Fruit fly (Drosophila melanogaster) whole organism, wandering third instar larva: ENCODE data around the gene CG31975.

Experiments
- Abd-B ChIP-seq: fragments of >200 bp; optimal IDR thresholded peaks from 2 replicates; lab custom pipeline; 2017; ENCODE audit warnings: missing biosample characterization, missing genetic modification characterization
- CG9705 ChIP-seq: fragments of 200-800 bp; sonication (Bioruptor generic); optimal IDR thresholded peaks from 2 replicates; lab custom pipeline; 2018; ENCODE audit warnings: missing biosample characterization, mild to moderate bottlenecking, missing genetic modification characterization
- CrebA ChIP-seq: fragments of 200-800 bp; sonication (Bioruptor generic); optimal IDR thresholded peaks from 2 replicates; lab custom pipeline; 2016; ENCODE audit warnings: missing biosample characterization, mild to moderate bottlenecking, missing genetic modification characterization, borderline replicate concordance
- Dfd ChIP-seq: fragments of >200 bp; optimal IDR thresholded peaks from 2 replicates; lab custom pipeline; 2017; ENCODE audit warnings: missing biosample characterization, missing genetic modification characterization
- Dif ChIP-seq: fragments of 200-275, 200-300 bp; sonication (Bioruptor generic); optimal IDR thresholded peaks from 2 replicates; lab custom pipeline; 2018; ENCODE audit warnings: missing biosample characterization, missing genetic modification characterization; ENCODE audit not compliant: partially characterized antibody
- HLH106 ChIP-seq: fragments of 200-800 bp; optimal IDR thresholded peaks from 3 replicates; lab custom pipeline; 2019; ENCODE audit warnings: missing biosample characterization, mild to moderate bottlenecking, missing genetic modification characterization, moderate library complexity
- Hnf4 ChIP-seq: fragments of 200-800 bp; sonication (Bioruptor generic); optimal IDR thresholded peaks from 2 replicates; lab custom pipeline; 2016; ENCODE audit warnings: missing biosample characterization, mild to moderate bottlenecking, missing genetic modification characterization
- Hr78 ChIP-seq: fragments of >200 bp; optimal IDR thresholded peaks from 2 replicates; lab custom pipeline; 2017; ENCODE audit warnings: missing biosample characterization, missing genetic modification characterization
- Jra ChIP-seq: sonication (Bioruptor generic); optimal IDR thresholded peaks from 2 replicates; lab custom pipeline; 2016; ENCODE audit warnings: missing biosample characterization, missing genetic modification characterization
- Myc ChIP-seq: fragments of >200 bp; optimal IDR thresholded peaks from 2 replicates; lab custom pipeline; 2017
- N ChIP-seq: fragments of >200 bp; optimal IDR thresholded peaks from 2 replicates; lab custom pipeline; 2018; ENCODE audit warnings: missing biosample characterization, missing external identifiers, missing genetic modification characterization
- OdsH ChIP-seq: fragments of 200-800 bp; sonication (Bioruptor generic); optimal IDR thresholded peaks from 2 replicates; lab custom pipeline; 2016; ENCODE audit warnings: missing biosample characterization, mild to moderate bottlenecking, missing genetic modification characterization
- Rel ChIP-seq, 2 experiments: fragments of 200-800 bp; sonication (Bioruptor generic) in 1 of 2; optimal IDR thresholded peaks; 2 replicates in 1 of 2; 3 replicates in 1 of 2; lab custom pipeline; 2016 to 2019; ENCODE audit warnings: mild to moderate bottlenecking in 2 of 2, missing biosample characterization in 2 of 2, missing genetic modification characterization in 2 of 2, moderate library complexity in 1 of 2
- Sp1 ChIP-seq: fragments of 200-800 bp; sonication (Bioruptor generic); optimal IDR thresholded peaks from 3 replicates; lab custom pipeline; 2019; ENCODE audit warnings: missing biosample characterization, mild to moderate bottlenecking, missing genetic modification characterization, moderate library complexity
- br ChIP-seq: fragments of 200-800 bp; sonication (Bioruptor generic); optimal IDR thresholded peaks from 2 replicates; lab custom pipeline; 2016; ENCODE audit warnings: missing biosample characterization, missing genetic modification characterization
- brk ChIP-seq: fragments of 200-800 bp; sonication (Bioruptor generic); optimal IDR thresholded peaks from 2 replicates; lab custom pipeline; 2016; ENCODE audit warnings: missing biosample characterization, mild to moderate bottlenecking, missing genetic modification characterization
- dl ChIP-seq, 2 experiments: fragments of 175-275, 200-275 bp in 1 of 2; fragments of 200-275 bp in 1 of 2; sonication (Bioruptor generic); optimal IDR thresholded peaks; lab custom pipeline; 2018; ENCODE audit warnings: mild to moderate bottlenecking in 2 of 2, missing biosample characterization in 2 of 2, missing genetic modification characterization in 2 of 2, moderate library complexity in 2 of 2; ENCODE audit not compliant: partially characterized antibody in 2 of 2, insufficient read depth in 1 of 2
- dmrt93B ChIP-seq: fragments of 200-800 bp; sonication (Bioruptor generic); optimal IDR thresholded peaks from 2 replicates; lab custom pipeline; 2018; ENCODE audit warnings: missing biosample characterization, mild to moderate bottlenecking, missing genetic modification characterization
- dsf ChIP-seq: sonication (Bioruptor generic); optimal IDR thresholded peaks from 2 replicates; lab custom pipeline; 2016; ENCODE audit warnings: missing biosample characterization, missing genetic modification characterization, borderline replicate concordance
- ey ChIP-seq: fragments of 200-800 bp; sonication (Bioruptor generic); optimal IDR thresholded peaks from 2 replicates; lab custom pipeline; 2016; ENCODE audit warnings: missing biosample characterization, missing genetic modification characterization
- foxo ChIP-seq, 2 experiments: fragments of 200-800 bp; sonication (Bioruptor generic); optimal IDR thresholded peaks; 2 replicates in 1 of 2; 3 replicates in 1 of 2; lab custom pipeline; 2016 to 2017; ENCODE audit warnings: missing biosample characterization in 2 of 2, missing genetic modification characterization in 2 of 2
- fru ChIP-seq: fragments of 200-800 bp; sonication (Bioruptor generic); optimal IDR thresholded peaks from 3 replicates; lab custom pipeline; 2016; ENCODE audit warnings: missing biosample characterization, mild to moderate bottlenecking, missing genetic modification characterization
- pan ChIP-seq: fragments of >200 bp; optimal IDR thresholded peaks from 2 replicates; lab custom pipeline; 2017
- psq ChIP-seq: fragments of 200-800 bp; sonication (Bioruptor generic); optimal IDR thresholded peaks from 3 replicates; lab custom pipeline; 2017; ENCODE audit warnings: missing biosample characterization, mild to moderate bottlenecking, missing genetic modification characterization, moderate library complexity
- rgr ChIP-seq: fragments of 200-800 bp; sonication (Bioruptor generic); optimal IDR thresholded peaks from 3 replicates; lab custom pipeline; 2016; ENCODE audit warnings: missing biosample characterization, mild to moderate bottlenecking, missing genetic modification characterization
- sage ChIP-seq: fragments of 200-800 bp; sonication (Bioruptor generic); optimal IDR thresholded peaks from 2 replicates; lab custom pipeline; 2016; ENCODE audit warnings: missing biosample characterization, mild to moderate bottlenecking, missing genetic modification characterization
- tai ChIP-seq: sonication (Bioruptor generic); optimal IDR thresholded peaks from 2 replicates; lab custom pipeline; 2016; ENCODE audit warnings: missing biosample characterization, missing genetic modification characterization
- woc ChIP-seq: sonication (Bioruptor generic); optimal IDR thresholded peaks from 2 replicates; lab custom pipeline; 2016; ENCODE audit warnings: missing biosample characterization, mild to moderate bottlenecking, missing genetic modification characterization

Gene CG31975

dm6 chr2L:140849-141248, at the start of gene CG31975, which contains the start of gene ovm:
CG31975 (minus strand) TSS chr2L:140992.
ovm (minus strand) TSS chr2L:140992.
- TF ChIP-seq foxo (GFP tag; optimal IDR thresholded peaks at IDR 0.05; lab: Kevin White, UChicago) (no peak), ey (GFP tag; lab: Kevin White, UChicago) (no peak), Hnf4 (GFP tag; lab: Kevin White, UChicago) (no peak), brk (no peak), Hr78 (GFP tag; lab: Kevin White, UChicago) (no peak), br (no peak), tai (GFP tag; lab: Kevin White, UChicago) (no peak), Jra (GFP tag; lab: Kevin White, UChicago) (no peak), pan (lab: Kevin White, UChicago) (no peak), N (GFP tag; lab: Kevin White, UChicago) (no peak), HLH106 (no peak), Abd-B (GFP tag; lab: Kevin White, UChicago) (no peak), dl (GFP tag; optimal IDR thresholded peaks at IDR 0.05; lab: Kevin White, UChicago; ENCODE audit: insufficient read depth in 1 of 2, partially characterized antibody in 2 of 2) (no peak), sage (GFP tag; lab: Kevin White, UChicago) (no peak), CG9705 (GFP tag; lab: Kevin White, UChicago) (no peak)
- TF ChIP-seq, all 38 proteins: peak for 0

dm6 chr2L:182360-183144, 41.8 kb upstream of the CG31975 start:
- TF ChIP-seq foxo (GFP tag; optimal IDR thresholded peaks at IDR 0.05; lab: Kevin White, UChicago) (no peak), CrebA (GFP tag; lab: Kevin White, UChicago) (no peak), woc (GFP tag; lab: Kevin White, UChicago) (no peak), Sp1 (peak; percentile 32), N (GFP tag; lab: Kevin White, UChicago) (peak; percentile 19), Hr78 (GFP tag; lab: Kevin White, UChicago) (no peak), sage (GFP tag; lab: Kevin White, UChicago) (peak; percentile 60), OdsH (GFP tag; lab: Kevin White, UChicago) (peak; percentile 10), Rel (GFP tag; optimal IDR thresholded peaks at IDR 0.05; lab: Kevin White, UChicago) (peak; percentile 54), Rel (tag; optimal IDR thresholded peaks at IDR 0.05; lab: Kevin White, UChicago) (no peak), psq (GFP tag; lab: Kevin White, UChicago) (peak; percentile 95), ey (GFP tag; lab: Kevin White, UChicago) (no peak)

- TF ChIP-seq Myc = no peak
- peak; percentile 58 for TF ChIP-seq fru
- no peak for TF ChIP-seq Dif (GFP tag; lab: Kevin White, UChicago)
These were observed 40.2 kb upstream of the CG31975 start for dm6 chr2L:181020-181419.

dm6 chr2L:179119-179518, 38.3 kb upstream of the CG31975 start:
- TF ChIP-seq Sp1 = no peak
- no peak for TF ChIP-seq dsf
- TF ChIP-seq, all 38 proteins: peak for 0

- TF ChIP-seq dsf (no peak), rgr (no peak), foxo (GFP tag; optimal IDR thresholded peaks at IDR 0.05; lab: Kevin White, UChicago) (no peak), br (no peak), Hnf4 (GFP tag; lab: Kevin White, UChicago) (no peak), Myc (no peak), Dfd (no peak), dmrt93B (no peak), woc (GFP tag; lab: Kevin White, UChicago) (no peak), OdsH (GFP tag; lab: Kevin White, UChicago) (no peak), Jra (GFP tag; lab: Kevin White, UChicago) (no peak)
These were observed 34.9 kb upstream of the CG31975 start for dm6 chr2L:175727-176126.
